Fruit fly (Drosophila melanogaster) whole organism, embryonic: ENCODE data around the gene Tsp5D.

Experiments
- CG10654 ChIP-seq: fragments of 200-800 bp; sonication (Bioruptor generic); optimal IDR thresholded peaks from 2 replicates; lab custom pipeline; 2016; ENCODE audit warnings: missing biosample characterization, missing genetic modification characterization
- ems ChIP-seq: fragments of 200-800 bp; sonication (Bioruptor generic); optimal IDR thresholded peaks from 3 replicates; lab custom pipeline; 2016; ENCODE audit warnings: missing biosample characterization, missing genetic modification characterization

- TF ChIP-seq ems (GFP tag; lab: Kevin White, UChicago) (peak; percentile 73), CG10654 (GFP tag; lab: Kevin White, UChicago) (peak; percentile 76)
Measured at dm6 chrX:6097578-6097977, 22.9 kb upstream of the Tsp5D start.
